Fruit fly (Drosophila melanogaster) ovary, adult (tissue): Measurements from ENCODE around the gene CG10298.
A peak's percentile ranks its signal among the peaks of the same experiment; 100 is the strongest.

ENCODE experiments used
- CG17801 ChIP-seq: fragments of 200-800 bp; optimal IDR thresholded peaks from 2 replicates; lab custom pipeline; 2019; ENCODE audit warnings: missing biosample characterization, mild to moderate bottlenecking, missing genetic modification characterization, moderate library complexity; ENCODE audit not compliant: partially characterized antibody

Gene CG10298

DNA sequence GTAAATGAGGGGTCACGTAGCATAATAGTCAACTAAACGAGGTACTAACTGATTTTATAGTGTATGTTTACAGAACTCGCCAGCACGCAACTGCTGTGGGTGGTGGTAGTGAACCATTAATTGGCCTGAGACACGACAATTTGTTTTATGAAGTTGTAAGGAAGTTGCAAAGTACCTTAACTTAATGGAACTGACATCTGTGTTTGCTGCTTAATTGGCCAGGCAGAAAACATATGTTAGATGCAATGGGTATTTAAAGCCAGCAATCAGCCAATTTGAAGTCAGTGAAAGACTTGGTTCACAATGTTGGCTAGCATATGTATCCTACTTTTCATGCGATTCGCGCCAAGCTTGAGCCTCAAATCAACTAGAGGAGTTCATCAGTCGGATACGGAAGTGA, 1.1 kb upstream of the CG10298 start, which contains the start of gene CG17917:
TSS of gene CG17917 (plus strand) at position 301 of the 400 bp plus-strand sequence.
- TF ChIP-seq CG17801 (GFP tag; lab: Kevin White, UChicago): no peak

DNA sequence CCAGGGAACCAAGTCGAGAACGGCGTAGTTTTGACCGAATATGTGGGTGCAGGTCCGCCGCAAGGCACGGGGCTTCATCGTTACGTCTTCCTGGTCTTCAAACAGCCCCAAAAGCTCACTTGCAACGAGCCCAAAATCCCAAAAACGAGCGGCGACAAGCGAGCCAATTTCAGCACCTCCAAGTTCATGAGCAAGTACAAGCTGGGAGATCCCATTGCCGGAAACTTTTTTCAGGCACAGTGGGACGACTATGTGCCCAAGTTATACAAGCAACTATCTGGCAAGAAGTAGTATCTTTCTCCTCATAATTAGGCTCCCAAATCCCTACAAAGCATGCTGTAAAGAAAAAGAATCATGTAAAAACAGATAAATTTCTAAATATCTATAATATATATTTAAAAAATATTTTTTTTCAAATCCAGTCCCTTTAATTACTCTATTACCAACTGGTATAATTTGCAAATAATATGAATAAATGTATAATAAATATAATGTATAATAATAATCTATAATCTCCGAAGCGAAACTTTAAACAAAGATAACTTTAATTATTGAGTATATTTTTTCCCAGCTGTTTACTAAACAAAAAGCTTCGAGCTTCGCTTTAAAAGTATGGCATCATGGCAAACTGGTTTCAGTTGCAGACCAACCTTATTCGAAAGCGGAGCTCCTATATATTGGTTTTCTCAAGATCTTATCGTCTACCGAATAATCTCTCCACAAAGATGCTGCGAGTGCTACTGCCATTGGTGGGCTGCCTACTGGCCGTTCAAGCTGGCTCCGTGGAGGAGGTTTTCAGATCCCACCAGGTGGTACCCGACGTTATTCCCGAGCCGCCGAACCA, 816 bp downstream of the CG10298 start, which contains the start of gene CG17919:
TSS of gene CG17919 (plus strand) at position 634 of the 844 bp plus-strand sequence.
- no peak for TF ChIP-seq CG17801 (GFP tag; lab: Kevin White, UChicago)

DNA sequence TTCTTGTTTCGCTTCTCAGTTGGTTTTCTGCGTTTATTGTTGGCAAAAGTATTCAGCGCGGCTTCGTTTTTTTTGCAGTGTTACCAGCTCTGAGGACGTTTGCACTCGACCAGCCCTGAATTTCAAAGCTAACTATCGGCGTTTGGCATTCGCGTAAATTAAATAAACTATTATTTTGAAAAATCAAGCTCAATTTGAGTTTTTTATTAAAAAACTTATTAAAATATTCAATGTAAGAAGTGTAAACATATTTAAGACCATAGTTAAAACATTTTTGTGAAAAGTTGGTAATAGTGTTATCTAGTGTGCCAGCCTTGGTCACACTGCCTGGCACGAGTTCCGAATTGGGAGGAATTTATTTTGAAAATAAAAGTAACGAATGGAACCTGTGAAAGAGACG, 3.0 kb downstream of the CG10298 start, which contains the start of the genes SmD2 and CG18048:
TSS of gene SmD2 (minus strand) at position 98 of the 400 bp plus-strand sequence.
TSS of gene CG18048 (plus strand) at position 298 of the 400 bp plus-strand sequence.
- peak; percentile 43 for TF ChIP-seq CG17801 (GFP tag; lab: Kevin White, UChicago)

DNA sequence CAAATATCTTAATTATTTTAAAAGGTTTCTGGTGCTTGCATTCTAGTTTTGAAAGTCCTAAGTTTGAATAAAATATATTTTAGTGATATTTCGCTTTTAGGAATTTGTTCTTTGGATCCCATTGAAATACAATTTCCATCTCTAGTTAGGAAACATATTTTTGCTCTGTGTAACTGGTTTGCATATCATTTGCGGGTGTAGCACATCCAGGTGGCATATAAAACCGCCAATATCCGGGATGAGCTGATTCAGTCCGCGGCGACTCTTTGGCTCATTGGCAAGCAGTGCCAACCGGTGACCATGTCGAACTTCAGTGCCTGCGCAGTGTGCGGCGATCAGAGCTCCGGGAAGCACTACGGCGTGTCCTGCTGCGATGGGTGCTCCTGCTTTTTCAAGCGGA, 6.1 kb downstream of the CG10298 start, which contains the start of gene Hr83:
TSS of gene Hr83 (plus strand) at position 301 of the 400 bp plus-strand sequence.
- TF ChIP-seq CG17801 (GFP tag; lab: Kevin White, UChicago): no peak

DNA sequence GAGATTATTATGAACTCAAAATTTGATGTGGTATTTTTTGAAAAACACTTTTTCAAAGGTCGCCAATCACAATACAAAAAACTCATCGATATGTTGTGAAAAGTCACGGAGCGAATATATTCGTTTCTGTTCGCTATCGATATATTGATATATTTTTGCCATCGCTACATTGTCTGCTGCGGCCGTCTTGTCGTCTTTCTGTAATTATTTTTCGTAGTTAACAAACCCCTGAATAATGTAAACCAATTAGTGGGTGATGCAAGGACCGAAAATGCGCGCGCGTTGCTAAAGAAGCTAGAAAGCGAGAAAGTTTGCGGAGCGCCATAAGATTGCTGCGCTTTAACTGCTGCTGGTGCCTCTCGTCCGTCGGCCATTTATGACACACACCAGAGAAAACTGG, 8.0 kb downstream of the CG10298 start, which contains the start of gene Pak:
TSS of gene Pak (plus strand) at position 142 of the 400 bp plus-strand sequence.
- no peak for TF ChIP-seq CG17801 (GFP tag; lab: Kevin White, UChicago)

- no peak for TF ChIP-seq CG17801 (GFP tag; lab: Kevin White, UChicago)
Measured at dm6 chr3R:6351181-6351580, 8.4 kb downstream of the CG10298 start.

dm6 chr3R:6351696-6352378, 9.0 kb downstream of the CG10298 start:
- TF ChIP-seq CG17801 (GFP tag; lab: Kevin White, UChicago): no peak

DNA sequence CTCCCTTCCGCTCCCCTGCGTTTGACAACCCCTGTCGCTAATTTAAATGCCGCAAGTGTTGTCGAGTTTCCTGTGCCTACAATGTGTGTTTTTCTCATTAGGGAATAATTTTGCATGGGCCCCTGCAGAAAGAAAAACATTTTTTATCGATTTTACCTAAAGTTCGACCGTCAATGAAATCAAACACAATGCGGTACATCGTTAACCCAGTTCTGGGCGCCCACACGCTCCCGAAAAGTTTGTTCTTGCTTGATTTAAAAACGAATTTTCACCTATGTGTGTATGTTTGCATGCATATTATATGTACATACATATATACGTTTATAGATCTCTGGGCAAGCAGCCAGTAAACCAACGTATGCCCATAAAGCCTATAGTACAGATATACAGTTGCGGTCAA, 9.6 kb downstream of the CG10298 start:
- no peak for TF ChIP-seq CG17801 (GFP tag; lab: Kevin White, UChicago)

- TF ChIP-seq CG17801 (GFP tag; lab: Kevin White, UChicago): no peak
Measured at dm6 chr3R:6352893-6353623, 10.3 kb downstream of the CG10298 start.

DNA sequence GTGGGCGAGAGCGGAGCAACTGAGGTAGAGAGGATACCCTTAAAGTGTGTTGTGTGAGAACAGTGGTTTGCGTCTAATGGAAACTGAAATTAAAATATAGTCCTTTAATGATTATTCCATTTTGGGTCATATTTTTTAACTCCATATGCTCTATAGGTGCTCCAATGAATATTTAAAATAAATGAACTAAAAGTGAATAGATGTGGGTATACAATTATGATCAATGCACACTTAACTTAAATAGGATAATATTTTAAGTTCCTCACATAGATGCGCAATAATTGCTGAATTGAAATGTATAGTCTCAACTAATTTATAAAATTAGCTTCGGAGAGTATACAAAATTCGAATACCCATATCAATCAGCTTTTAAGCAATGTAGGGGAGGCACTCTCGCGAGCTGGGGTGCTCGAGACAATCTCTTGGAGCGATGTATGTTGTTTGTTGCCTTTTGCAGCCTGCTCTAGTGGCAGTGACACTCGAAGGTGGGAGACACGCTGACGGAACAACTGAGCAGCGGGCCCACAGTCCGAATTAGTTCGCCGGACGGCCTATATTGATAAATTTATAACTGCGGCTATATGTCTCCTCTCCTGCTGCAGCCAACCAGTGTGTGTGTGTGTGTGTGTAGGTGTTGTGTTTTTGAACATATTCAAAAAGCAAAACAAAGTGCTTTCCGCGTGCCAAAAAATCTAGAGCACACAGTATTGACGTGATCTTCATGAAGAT, 11.0 kb downstream of the CG10298 start:
- TF ChIP-seq CG17801 (GFP tag; lab: Kevin White, UChicago): peak; percentile 58

dm6 chr3R:6354408-6354807, 11.6 kb downstream of the CG10298 start:
- no peak for TF ChIP-seq CG17801 (GFP tag; lab: Kevin White, UChicago)

DNA sequence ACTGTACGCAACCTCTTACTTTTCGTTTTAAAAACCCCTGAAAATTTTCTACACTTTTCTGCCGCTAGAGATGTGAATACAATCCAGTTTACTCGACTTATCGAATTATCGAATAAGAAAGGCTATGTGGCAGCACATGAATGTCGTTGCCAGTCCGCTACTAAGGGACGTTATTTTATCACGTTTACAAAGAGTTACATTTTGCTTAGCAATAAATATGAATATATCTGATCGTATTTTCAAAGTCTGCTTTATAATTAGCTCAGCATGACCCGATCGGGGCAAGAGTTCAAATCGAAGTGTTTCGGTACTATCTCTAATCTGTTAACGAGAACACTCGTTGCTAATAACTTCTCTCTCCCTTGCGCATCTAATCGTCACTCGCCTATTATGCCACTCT, 25.3 kb downstream of the CG10298 start, which contains the start of gene CG42724:
TSS of gene CG42724 (minus strand) at position 189 of the 400 bp plus-strand sequence.
- TF ChIP-seq CG17801 (GFP tag; lab: Kevin White, UChicago): no peak

DNA sequence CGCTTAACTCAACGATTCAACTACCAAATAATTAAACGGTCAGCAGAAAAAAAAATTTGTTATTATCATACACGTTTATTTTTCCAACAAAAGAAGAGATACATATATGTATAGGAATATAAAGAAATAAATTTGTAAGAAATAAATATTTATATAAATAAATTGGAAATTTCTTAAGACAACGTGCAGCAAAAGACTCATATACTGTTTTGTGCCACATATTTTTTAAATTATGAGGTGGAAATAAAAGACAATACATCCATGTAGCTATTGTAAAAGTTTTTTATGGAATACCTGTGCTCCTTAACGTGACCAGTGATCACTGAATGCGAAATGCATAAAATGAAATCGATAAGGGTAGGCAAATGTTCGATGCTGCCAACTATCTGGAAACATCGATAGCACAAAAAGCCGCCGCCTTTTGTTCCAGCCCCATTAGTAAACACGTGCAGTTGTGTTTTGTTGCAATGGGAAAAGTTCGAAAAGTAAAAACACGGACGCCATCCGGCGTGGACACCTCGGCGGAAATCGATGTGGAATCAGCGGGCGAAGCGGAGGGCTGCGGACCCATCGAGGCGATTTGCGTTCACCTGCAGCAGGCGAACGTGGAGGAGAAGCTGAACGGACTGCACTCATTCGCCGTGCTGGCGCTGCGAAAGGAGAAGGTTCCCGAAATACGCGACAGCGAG, 25.9 kb downstream of the CG10298 start, which contains the start of gene CG10286:
TSS of gene CG10286 (plus strand) at position 416 of the 689 bp plus-strand sequence.
- TF ChIP-seq CG17801 (GFP tag; lab: Kevin White, UChicago): no peak
